Worm (Caenorhabditis elegans) whole organism, late embryonic: Measurements from ENCODE around the gene zhp-4.

ENCODE experiments used
- ceh-19 ChIP-seq: fragments of 200-800 bp; sonication (Bioruptor generic); optimal IDR thresholded peaks from 2 replicates; lab custom pipeline; 2018; ENCODE audit warnings: mild to moderate bottlenecking, missing genetic modification characterization, missing compliant biosample characterization
- ceh-9 ChIP-seq: sonication (generic microtip); optimal IDR thresholded peaks from 2 replicates; lab custom pipeline; 2016; ENCODE audit warnings: mild to moderate bottlenecking, missing genetic modification characterization, inconsistent platforms, missing compliant biosample characterization
- ets-4 ChIP-seq: sonication (generic microtip); optimal IDR thresholded peaks from 2 replicates; lab custom pipeline; 2016; ENCODE audit warnings: missing genetic modification characterization, missing compliant biosample characterization
- odd-2 ChIP-seq: sonication (generic microtip); optimal IDR thresholded peaks from 2 replicates; lab custom pipeline; 2017; ENCODE audit warnings: antibody characterized with exemption, mild to moderate bottlenecking, missing genetic modification characterization, missing compliant biosample characterization
- pag-3 ChIP-seq: sonication (generic microtip); optimal IDR thresholded peaks from 2 replicates; lab custom pipeline; 2016; ENCODE audit warnings: missing compliant biosample characterization, missing genetic modification characterization, borderline replicate concordance
- syd-9 ChIP-seq: sonication (generic microtip); optimal IDR thresholded peaks from 2 replicates; lab custom pipeline; 2016; ENCODE audit warnings: mild to moderate bottlenecking, missing genetic modification characterization, moderate library complexity, missing compliant biosample characterization
- ztf-16 ChIP-seq: sonication (generic microtip); optimal IDR thresholded peaks from 2 replicates; lab custom pipeline; 2017; ENCODE audit warnings: missing genetic modification characterization, missing compliant biosample characterization

ce11 chrV:19090885-19091284 is 10.7 kb downstream of the zhp-4 start:
- TF ChIP-seq ztf-16 (no peak), ceh-19 (GFP tag; lab: Kevin White, UChicago) (no peak), syd-9 (tag; lab: Kevin White, UChicago) (no peak), pag-3 (tag; lab: Kevin White, UChicago) (no peak), ceh-9 (tag; lab: Kevin White, UChicago) (no peak), ets-4 (tag; lab: Kevin White, UChicago) (no peak), odd-2 (tag; lab: Kevin White, UChicago) (no peak)
